Fruit fly (Drosophila melanogaster) whole organism, embryonic: ENCODE data around the gene Vha100-2.

Experiments
- B-H1 ChIP-seq: fragments of 200-800 bp; sonication (Bioruptor generic); IDR thresholded peaks from 3 replicates; pipeline ENCODE4 v1.3.6; 2022; ENCODE audit warnings: missing biosample characterization, missing genetic modification characterization
- BEAF-32 ChIP-seq: fragments of 200-800 bp; sonication (Bioruptor generic); optimal IDR thresholded peaks from 3 replicates; lab custom pipeline; 2017; ENCODE audit warnings: missing biosample characterization, missing genetic modification characterization, mild to moderate bottlenecking, moderate library complexity, missing genetic modification reagents
- CG10267 ChIP-seq: fragments of 200-800 bp; sonication (Bioruptor generic); optimal IDR thresholded peaks from 2 replicates; lab custom pipeline; 2018; ENCODE audit warnings: missing biosample characterization, mild to moderate bottlenecking, missing genetic modification characterization, moderate library complexity
- CG10321 ChIP-seq: fragments of 200-800 bp; sonication (Bioruptor generic); IDR thresholded peaks from 2 replicates; pipeline ENCODE4 v1.3.6; 2022; ENCODE audit warnings: missing biosample characterization, missing genetic modification characterization
- CG10565 ChIP-seq: fragments of 200-800 bp; sonication (Bioruptor generic); optimal IDR thresholded peaks from 3 replicates; lab custom pipeline; 2016; ENCODE audit warnings: missing biosample characterization, mild to moderate bottlenecking, missing genetic modification characterization
- CG10959 ChIP-seq: fragments of 200-800 bp; sonication (Bioruptor generic); IDR thresholded peaks from 2 replicates; pipeline ENCODE4 v1.3.6; 2022; ENCODE audit warnings: missing biosample characterization, missing genetic modification characterization
- CG12942 ChIP-seq: fragments of 200-800 bp; sonication (Bioruptor generic); optimal IDR thresholded peaks from 3 replicates; lab custom pipeline; 2016; ENCODE audit warnings: missing biosample characterization, missing genetic modification characterization
- CG14441 ChIP-seq: fragments of 200-800 bp; sonication (Bioruptor generic); IDR thresholded peaks from 2 replicates; pipeline ENCODE4 v1.3.6; 2022; ENCODE audit warnings: missing biosample characterization, missing genetic modification characterization
- CG14965 ChIP-seq: fragments of 200-800 bp; sonication (Bioruptor generic); optimal IDR thresholded peaks from 2 replicates; lab custom pipeline; 2016; ENCODE audit warnings: missing biosample characterization, missing genetic modification characterization, borderline replicate concordance
- CG15269 ChIP-seq: fragments of 200-800 bp; sonication (Bioruptor generic); optimal IDR thresholded peaks from 2 replicates; lab custom pipeline; 2018; ENCODE audit warnings: missing biosample characterization, mild to moderate bottlenecking, missing genetic modification characterization, moderate library complexity
- CG16813 ChIP-seq: fragments of 200-800 bp; sonication (Bioruptor generic); IDR thresholded peaks from 3 replicates; pipeline ENCODE4 v1.3.6; 2022; ENCODE audit warnings: missing biosample characterization, missing genetic modification characterization; ENCODE audit not compliant: partially characterized antibody
- CG16815 ChIP-seq: fragments of 200-800 bp; sonication (Bioruptor generic); optimal IDR thresholded peaks from 3 replicates; lab custom pipeline; 2017; ENCODE audit warnings: missing biosample characterization, mild to moderate bottlenecking, missing genetic modification characterization
- CG1792 ChIP-seq: fragments of 200-800 bp; sonication (Bioruptor generic); optimal IDR thresholded peaks from 2 replicates; lab custom pipeline; 2016; ENCODE audit warnings: missing biosample characterization, missing genetic modification characterization
- CG18262 ChIP-seq: fragments of 200-800 bp; optimal IDR thresholded peaks from 3 replicates; lab custom pipeline; 2019; ENCODE audit warnings: missing biosample characterization, mild to moderate bottlenecking, missing genetic modification characterization, moderate library complexity
- CG2678 ChIP-seq: fragments of 200-800 bp; sonication (Bioruptor generic); optimal IDR thresholded peaks from 3 replicates; lab custom pipeline; 2019; ENCODE audit warnings: missing biosample characterization, mild to moderate bottlenecking, missing genetic modification characterization, moderate library complexity
- CG3995 ChIP-seq: fragments of 200-800 bp; sonication (Bioruptor generic); optimal IDR thresholded peaks from 3 replicates; lab custom pipeline; 2016; ENCODE audit warnings: missing biosample characterization, missing genetic modification characterization
- CG42726 ChIP-seq: fragments of 200-800 bp; sonication (Bioruptor generic); IDR thresholded peaks from 2 replicates; pipeline ENCODE4 v1.3.6; 2022; ENCODE audit warnings: missing biosample characterization, missing genetic modification characterization; ENCODE audit not compliant: partially characterized antibody
- CG4854 ChIP-seq: fragments of 200-800 bp; sonication (Bioruptor generic); optimal IDR thresholded peaks from 2 replicates; lab custom pipeline; 2016; ENCODE audit warnings: missing biosample characterization, missing genetic modification characterization, inconsistent platforms
- CG5245 ChIP-seq: fragments of 200-800 bp; sonication (Bioruptor generic); optimal IDR thresholded peaks from 3 replicates; lab custom pipeline; 2016; ENCODE audit warnings: missing biosample characterization, missing genetic modification characterization
- CG6791 ChIP-seq: fragments of 200-800 bp; sonication (Bioruptor generic); IDR thresholded peaks from 3 replicates; pipeline ENCODE4 v1.3.6; 2022; ENCODE audit warnings: missing biosample characterization, missing genetic modification characterization; ENCODE audit not compliant: partially characterized antibody
- CG7271 ChIP-seq: fragments of 200-800 bp; sonication (Bioruptor generic); optimal IDR thresholded peaks from 2 replicates; lab custom pipeline; 2018; ENCODE audit warnings: missing biosample characterization, mild to moderate bottlenecking, missing genetic modification characterization, moderate library complexity
- CG7372 ChIP-seq: fragments of 200-800 bp; sonication (Bioruptor generic); IDR thresholded peaks from 2 replicates; pipeline ENCODE4 v1.3.6; 2022; ENCODE audit warnings: missing biosample characterization, missing genetic modification characterization
- CG7786 ChIP-seq: fragments of 200-800 bp; sonication (Bioruptor generic); optimal IDR thresholded peaks from 2 replicates; lab custom pipeline; 2016; ENCODE audit warnings: missing biosample characterization, missing genetic modification characterization
- CG8388 ChIP-seq: fragments of 200-800 bp; sonication (Bioruptor generic); optimal IDR thresholded peaks from 2 replicates; lab custom pipeline; 2019; ENCODE audit warnings: missing biosample characterization, mild to moderate bottlenecking, missing genetic modification characterization, moderate library complexity
- CG9817 ChIP-seq: fragments of 200-800 bp; sonication (Bioruptor generic); optimal IDR thresholded peaks from 2 replicates; lab custom pipeline; 2018; ENCODE audit warnings: missing biosample characterization, mild to moderate bottlenecking, missing genetic modification characterization, moderate library complexity
- Doc2 ChIP-seq: fragments of 200-800 bp; sonication (Bioruptor generic); IDR thresholded peaks from 2 replicates; pipeline ENCODE4 v1.3.6; 2022; ENCODE audit warnings: missing biosample characterization, missing genetic modification characterization
- Drgx ChIP-seq: fragments of 200-800 bp; sonication (Bioruptor generic); IDR thresholded peaks from 2 replicates; pipeline ENCODE4 v1.3.6; 2022; ENCODE audit warnings: missing biosample characterization, missing genetic modification characterization
- Fer3 ChIP-seq: fragments of 200-800 bp; sonication (Bioruptor generic); optimal IDR thresholded peaks from 2 replicates; lab custom pipeline; 2018; ENCODE audit warnings: missing biosample characterization, mild to moderate bottlenecking, missing genetic modification characterization, moderate library complexity
- Hmx ChIP-seq: fragments of 200-800 bp; sonication (Bioruptor generic); optimal IDR thresholded peaks from 2 replicates; lab custom pipeline; 2016; ENCODE audit warnings: missing biosample characterization, missing genetic modification characterization
- Myb ChIP-seq: fragments of 200-800 bp; sonication (Bioruptor generic); optimal IDR thresholded peaks from 2 replicates; lab custom pipeline; 2016; ENCODE audit warnings: missing biosample characterization, missing genetic modification characterization
- Neu2 ChIP-seq: fragments of 200-800 bp; sonication (Bioruptor generic); optimal IDR thresholded peaks from 3 replicates; lab custom pipeline; 2016; ENCODE audit warnings: missing biosample characterization, missing genetic modification characterization, borderline replicate concordance
- Side ChIP-seq: fragments of 200-800 bp; sonication (Bioruptor generic); optimal IDR thresholded peaks from 2 replicates; lab custom pipeline; 2016; ENCODE audit warnings: missing biosample characterization, missing genetic modification characterization
- Usf ChIP-seq: fragments of 200-800 bp; sonication (Bioruptor generic); optimal IDR thresholded peaks from 2 replicates; lab custom pipeline; 2017; ENCODE audit warnings: missing genotype, missing biosample characterization, missing genetic modification characterization
- aop ChIP-seq: fragments of 200-800 bp; sonication (Bioruptor generic); IDR thresholded peaks from 2 replicates; pipeline ENCODE4 v1.3.6; 2022; ENCODE audit warnings: missing biosample characterization, missing genetic modification characterization
- dm ChIP-seq: fragments of 200-800 bp; sonication (Bioruptor generic); optimal IDR thresholded peaks from 3 replicates; lab custom pipeline; 2016; ENCODE audit warnings: missing biosample characterization, missing genetic modification characterization
- h ChIP-seq: fragments of >200 bp; optimal IDR thresholded peaks from 2 replicates; lab custom pipeline; 2017
- hb ChIP-seq: fragments of 200-800 bp; sonication (Bioruptor generic); IDR thresholded peaks from 3 replicates; pipeline ENCODE4 v1.3.6; 2022; ENCODE audit warnings: missing biosample characterization, missing genetic modification characterization; ENCODE audit not compliant: partially characterized antibody
- hkb ChIP-seq, 2 experiments: fragments of 200-800 bp in 1 of 2; fragments of >200 bp in 1 of 2; sonication (Bioruptor generic) in 1 of 2; IDR thresholded peaks in 1 of 2; optimal IDR thresholded peaks in 1 of 2; 2 replicates each; pipeline versions ENCODE4 v1.3.6 to Lab custom; 2017 to 2022; ENCODE audit warnings: missing biosample characterization in 1 of 2, missing genetic modification characterization in 1 of 2
- jumu ChIP-seq: fragments of 200-800 bp; sonication (Bioruptor generic); optimal IDR thresholded peaks from 3 replicates; lab custom pipeline; 2016; ENCODE audit warnings: missing biosample characterization, missing genetic modification characterization
- mirr ChIP-seq: fragments of 200-800 bp; sonication (Bioruptor generic); optimal IDR thresholded peaks from 3 replicates; lab custom pipeline; 2018; ENCODE audit warnings: missing biosample characterization, mild to moderate bottlenecking, missing genetic modification characterization
- otp ChIP-seq: fragments of 200-800 bp; sonication (Bioruptor generic); IDR thresholded peaks from 3 replicates; pipeline ENCODE4, ENCODE4 v1.3.6; 2022; ENCODE audit warnings: missing biosample characterization, missing genetic modification characterization
- pan ChIP-seq, 4 experiments: fragments of >200 bp in 3 of 4; fragments of 200-800 bp in 1 of 4; sonication (Bioruptor generic) in 1 of 4; optimal IDR thresholded peaks in 3 of 4; IDR thresholded peaks in 1 of 4; 2 replicates each; pipeline versions ENCODE4 v1.3.6 to Lab custom; 2017 to 2022; ENCODE audit warnings: missing biosample characterization in 2 of 4, missing genetic modification characterization in 2 of 4, mixed read lengths in 1 of 4
- peb ChIP-seq: fragments of 200-800 bp; sonication (Bioruptor generic); IDR thresholded peaks from 2 replicates; pipeline ENCODE4 v1.3.6; 2022; ENCODE audit warnings: missing biosample characterization, missing genetic modification characterization
- pfk ChIP-seq: fragments of 200-800 bp; sonication (Bioruptor generic); optimal IDR thresholded peaks from 2 replicates; lab custom pipeline; 2018; ENCODE audit warnings: missing biosample characterization, mild to moderate bottlenecking, missing genetic modification characterization, moderate library complexity
- sisA ChIP-seq: fragments of 200-800 bp; sonication (Bioruptor generic); IDR thresholded peaks from 2 replicates; pipeline ENCODE4 v1.3.6; 2022; ENCODE audit warnings: missing biosample characterization, missing genetic modification characterization
- slbo ChIP-seq: fragments of 200-800 bp; sonication (Bioruptor generic); IDR thresholded peaks from 2 replicates; pipeline ENCODE4 v1.3.6; 2022; ENCODE audit warnings: missing biosample characterization, missing genetic modification characterization
- sqz ChIP-seq: fragments of 200-800 bp; sonication (Bioruptor generic); optimal IDR thresholded peaks from 3 replicates; lab custom pipeline; 2018; ENCODE audit warnings: missing biosample characterization, mild to moderate bottlenecking, missing genetic modification characterization
- zfh2 ChIP-seq: fragments of 200-800 bp; sonication (Bioruptor generic); optimal IDR thresholded peaks from 2 replicates; lab custom pipeline; 2016; ENCODE audit warnings: missing biosample characterization, missing genetic modification characterization

Gene Vha100-2

dm6 chr3R:18448059-18448979, 49.4 kb upstream of the Vha100-2 start (continued):
- TF ChIP-seq hkb (optimal IDR thresholded peaks at IDR 0.05; lab: Kevin White, UChicago) (no peak), hkb (GFP tag; IDR thresholded peaks at IDR 0.05; lab: Robert Waterston, UW) (no peak), aop (GFP tag; lab: Robert Waterston, UW) (no peak), CG5245 (no peak), pan (optimal IDR thresholded peaks at IDR 0.05; lab: Kevin White, UChicago) (no peak), pan (GFP tag; optimal IDR thresholded peaks at IDR 0.05 in 1 of 2, IDR thresholded peaks at IDR 0.05 in 1 of 2) (no peak), Fer3 (tag; lab: Kevin White, UChicago) (peak; percentile 42), CG42726 (GFP tag; lab: Robert Waterston, UW) (0 out of 2 replicates have a peak, but pooled peaks have one; percentile 15), CG10321 (no peak), CG12942 (no peak), CG7786 (GFP tag; lab: Kevin White, UChicago) (peak; percentile 77), slbo (0 out of 2 replicates have a peak, but pooled peaks have one; percentile 44), Doc2 (GFP tag; lab: Robert Waterston, UW) (no peak), sqz (GFP tag; lab: Kevin White, UChicago) (no peak), dm (no peak), CG10565 (GFP tag; lab: Kevin White, UChicago) (no peak), CG7271 (tag; lab: Kevin White, UChicago) (no peak), Hmx (GFP tag; lab: Kevin White, UChicago) (peak; percentile 63), CG7372 (GFP tag; lab: Robert Waterston, UW) (no peak), CG6791 (GFP tag; lab: Robert Waterston, UW) (no peak), otp (GFP tag; lab: Robert Waterston, UW) (no peak), B-H1 (no peak), CG2678 (tag; lab: Kevin White, UChicago) (peak; percentile 70), CG8388 (GFP tag; lab: Kevin White, UChicago) (no peak), pfk (GFP tag; lab: Kevin White, UChicago) (no peak), CG15269 (tag; lab: Kevin White, UChicago) (no peak), CG16815 (peak; percentile 60), Neu2 (GFP tag; lab: Kevin White, UChicago) (no peak), BEAF-32 (GFP tag; lab: Kevin White, UChicago) (no peak), CG9817 (tag; lab: Kevin White, UChicago) (peak; percentile 51), CG1792 (GFP tag; lab: Kevin White, UChicago) (no peak), Usf (GFP tag; lab: Kevin White, UChicago) (peak; percentile 67), sisA (GFP tag; lab: Robert Waterston, UW) (no peak), Myb (peak; percentile 40), hb (no peak), Drgx (peak; percentile 60; the same call in 1 of the 2 replicates), CG14965 (no peak), peb (no peak), mirr (no peak), CG16813 (GFP tag; lab: Robert Waterston, UW) (no peak), CG14441 (GFP tag; lab: Robert Waterston, UW) (no peak), CG10959 (GFP tag; lab: Robert Waterston, UW) (no peak), Side (GFP tag; lab: Kevin White, UChicago) (peak; percentile 15), CG18262 (no peak), CG10267 (tag; lab: Kevin White, UChicago) (no peak), CG4854 (no peak), jumu (GFP tag; lab: Kevin White, UChicago) (no peak), CG3995 (GFP tag; lab: Kevin White, UChicago) (peak; percentile 41), zfh2 (GFP tag; lab: Kevin White, UChicago) (peak; percentile 89), h (lab: Kevin White, UChicago) (no peak)
